Worm (Caenorhabditis elegans) whole organism, L4 larva: Measurements from ENCODE around the gene sms-1.
A peak's percentile ranks its signal among the peaks of the same experiment; 100 is the strongest.

ENCODE experiments used
- F10B5.3 ChIP-seq: sonication (generic microtip); optimal IDR thresholded peaks from 2 replicates; lab custom pipeline; 2016; ENCODE audit warnings: mild to moderate bottlenecking, missing genetic modification characterization, missing compliant biosample characterization
- F26F4.8 ChIP-seq: fragments of 200-800 bp; sonication (Bioruptor generic); conservative IDR thresholded peaks from 2 replicates; pipeline ENCODE4 v1.3.6; 2022; ENCODE audit warnings: missing genetic modification characterization, missing compliant biosample characterization
- F37D6.2 ChIP-seq: sonication (generic microtip); optimal IDR thresholded peaks from 2 replicates; lab custom pipeline; 2016; ENCODE audit warnings: mild to moderate bottlenecking, missing genetic modification characterization, missing compliant biosample characterization
- F44E2.7 ChIP-seq: fragments of 200-800 bp; sonication (Bioruptor generic); IDR thresholded peaks from 2 replicates; pipeline ENCODE4 v2.1.2; 2022; ENCODE audit warnings: missing genetic modification characterization, missing compliant biosample characterization
- T20F7.1 ChIP-seq: fragments of 200-800 bp; sonication (Bioruptor generic); optimal IDR thresholded peaks from 2 replicates; lab custom pipeline; 2018; ENCODE audit warnings: mild to moderate bottlenecking, missing genetic modification characterization, missing compliant biosample characterization
- Y105C5A.15 ChIP-seq: fragments of 200-800 bp; sonication (Bioruptor generic); IDR thresholded peaks from 2 replicates; pipeline ENCODE4 v1.3.6; 2022; ENCODE audit warnings: missing genetic modification characterization, missing compliant biosample characterization
- Y75B8A.6 ChIP-seq: fragments of 200-800 bp; sonication (Bioruptor generic); IDR thresholded peaks from 2 replicates; pipeline ENCODE4 v1.3.6; 2022; ENCODE audit warnings: missing genetic modification reagents, missing genetic modification characterization, missing compliant biosample characterization
- aha-1 ChIP-seq: fragments of 150-350 bp; peaks from one replicate; lab custom pipeline; 2014; ENCODE audit warnings: missing biosample characterization, missing genetic modification characterization
- arid-1 ChIP-seq: fragments of 200-800 bp; sonication (Bioruptor generic); conservative IDR thresholded peaks from 2 replicates; pipeline ENCODE4 v1.3.6; 2022; ENCODE audit warnings: missing genetic modification reagents, missing genetic modification characterization, missing compliant biosample characterization
- ceh-28 ChIP-seq: fragments of 150-350 bp; optimal IDR thresholded peaks from 2 replicates; lab custom pipeline; 2014; ENCODE audit warnings: missing biosample characterization, missing genetic modification reagents, missing genetic modification characterization
- ceh-32 ChIP-seq: sonication (generic microtip); optimal IDR thresholded peaks from 2 replicates; lab custom pipeline; 2016; ENCODE audit warnings: mild to moderate bottlenecking, missing genetic modification characterization, missing compliant biosample characterization; ENCODE audit not compliant: poor library complexity
- ceh-82 ChIP-seq: sonication (generic microtip); optimal IDR thresholded peaks from 2 replicates; lab custom pipeline; 2017; ENCODE audit warnings: missing biosample characterization, missing genetic modification characterization
- cey-2 ChIP-seq: sonication (generic microtip); optimal IDR thresholded peaks from 3 replicates; lab custom pipeline; 2017; ENCODE audit warnings: missing genetic modification characterization, mild to moderate bottlenecking, missing compliant biosample characterization, antibody characterized with exemption, borderline replicate concordance; ENCODE audit not compliant: insufficient read depth
- daf-16 ChIP-seq, 3 experiments: sonication (generic microtip); optimal IDR thresholded peaks; 2 replicates each; lab custom pipeline; 2016 to 2017; ENCODE audit warnings: missing genetic modification characterization in 3 of 3, missing genetic modification reagents in 3 of 3, mild to moderate bottlenecking in 2 of 3, missing compliant biosample characterization in 2 of 3, missing biosample characterization in 1 of 3, moderate library complexity in 1 of 3
- daf-8 ChIP-seq: fragments of 200-800 bp; sonication (Bioruptor generic); IDR thresholded peaks from 2 replicates; pipeline ENCODE4 v1.3.6; 2022; ENCODE audit warnings: missing genetic modification characterization, missing compliant biosample characterization
- dmd-6 ChIP-seq: fragments of 200-800 bp; sonication (Bioruptor generic); IDR thresholded peaks from 2 replicates; pipeline ENCODE4 v1.3.6; 2022; ENCODE audit warnings: missing genetic modification reagents, missing genetic modification characterization, missing compliant biosample characterization
- dmd-8 ChIP-seq: fragments of 200-800 bp; sonication (Bioruptor generic); IDR thresholded peaks from 2 replicates; pipeline ENCODE4 v1.3.6; 2022; ENCODE audit warnings: missing genetic modification characterization, missing compliant biosample characterization
- dpl-1 ChIP-seq: fragments of 150-350 bp; optimal IDR thresholded peaks from 2 replicates; lab custom pipeline; 2014; ENCODE audit warnings: missing biosample characterization, missing genetic modification reagents, missing genetic modification characterization
- dve-1 ChIP-seq: sonication (generic microtip); optimal IDR thresholded peaks from 2 replicates; lab custom pipeline; 2017; ENCODE audit warnings: antibody characterized with exemption, mild to moderate bottlenecking, missing genetic modification characterization, missing compliant biosample characterization; ENCODE audit not compliant: insufficient read depth
- egl-43 ChIP-seq: fragments of 200-800 bp; sonication (Bioruptor generic); IDR thresholded peaks from 2 replicates; pipeline ENCODE4 v1.3.6; 2022; ENCODE audit warnings: missing genetic modification reagents, missing genetic modification characterization, missing compliant biosample characterization
- hif-1 ChIP-seq, 2 experiments: sonication (generic microtip); optimal IDR thresholded peaks; 2 replicates each; lab custom pipeline; 2016 to 2017; ENCODE audit warnings: missing compliant biosample characterization in 2 of 2, missing genetic modification characterization in 2 of 2, missing genetic modification reagents in 2 of 2, missing genotype in 2 of 2, mild to moderate bottlenecking in 1 of 2
- hlh-11 ChIP-seq: fragments of 200-800 bp; sonication (Bioruptor generic); optimal IDR thresholded peaks from 2 replicates; lab custom pipeline; 2018; ENCODE audit warnings: mild to moderate bottlenecking, missing genetic modification characterization, missing compliant biosample characterization
- hlh-30 ChIP-seq: sonication (generic microtip); optimal IDR thresholded peaks from 2 replicates; lab custom pipeline; 2017; ENCODE audit warnings: antibody characterized with exemption, mild to moderate bottlenecking, missing genetic modification characterization, missing compliant biosample characterization; ENCODE audit not compliant: insufficient read depth
- hmg-1.1 ChIP-seq: fragments of 200-800 bp; sonication (Bioruptor generic); IDR thresholded peaks from 2 replicates; pipeline ENCODE4 v1.3.6; 2022; ENCODE audit warnings: missing genetic modification reagents, missing genetic modification characterization, missing compliant biosample characterization
- lin-13 ChIP-seq: fragments of 150-350 bp; optimal IDR thresholded peaks from 2 replicates; lab custom pipeline; 2014; ENCODE audit warnings: missing biosample characterization, missing genetic modification reagents, missing genetic modification characterization
- lin-38 ChIP-seq: fragments of 200-800 bp; sonication (Bioruptor generic); IDR thresholded peaks from 2 replicates; pipeline ENCODE4 v1.3.6; 2022; ENCODE audit warnings: missing genetic modification reagents, missing genetic modification characterization, missing compliant biosample characterization
- lsy-2 ChIP-seq, 2 experiments: fragments of 150-350 bp in 1 of 2; sonication (generic microtip) in 1 of 2; optimal IDR thresholded peaks; 2 replicates each; lab custom pipeline; 2014 to 2017; ENCODE audit warnings: missing biosample characterization in 2 of 2, missing genetic modification characterization in 2 of 2
- mdl-1 ChIP-seq, 2 experiments: fragments of 150-350 bp in 1 of 2; sonication (generic microtip) in 1 of 2; optimal IDR thresholded peaks; 2 replicates each; lab custom pipeline; 2014 to 2017; ENCODE audit warnings: missing biosample characterization in 2 of 2, missing genetic modification characterization in 2 of 2
- mdt-29 ChIP-seq: fragments of 200-800 bp; sonication (Bioruptor generic); IDR thresholded peaks from 2 replicates; pipeline ENCODE4 v1.3.6; 2022; ENCODE audit warnings: missing genetic modification reagents, missing genetic modification characterization, missing compliant biosample characterization
- mep-1 ChIP-seq: fragments of 150-350 bp; sonication (generic microtip); optimal IDR thresholded peaks from 3 replicates; lab custom pipeline; 2014; ENCODE audit warnings: missing biosample characterization, missing genetic modification characterization
- mes-2 ChIP-seq: sonication (generic microtip); optimal IDR thresholded peaks from 2 replicates; lab custom pipeline; 2016; ENCODE audit warnings: missing genotype, mild to moderate bottlenecking, missing genetic modification characterization, missing compliant biosample characterization; ENCODE audit not compliant: poor library complexity, severe bottlenecking
- mxl-2 ChIP-seq: fragments of 200-800 bp; sonication (Bioruptor generic); conservative IDR thresholded peaks from 2 replicates; pipeline ENCODE4 v1.3.6; 2022; ENCODE audit warnings: missing genetic modification reagents, missing genetic modification characterization, missing compliant biosample characterization
- nhr-11 ChIP-seq: fragments of 150-350 bp; optimal IDR thresholded peaks from 2 replicates; lab custom pipeline; 2014; ENCODE audit warnings: missing biosample characterization, missing genetic modification characterization
- nhr-237 ChIP-seq: sonication (generic microtip); optimal IDR thresholded peaks from 2 replicates; lab custom pipeline; 2017; ENCODE audit warnings: missing biosample characterization, missing genetic modification characterization
- nhr-25 ChIP-seq: sonication (generic microtip); optimal IDR thresholded peaks from 2 replicates; lab custom pipeline; 2017; ENCODE audit warnings: missing genetic modification characterization, mild to moderate bottlenecking, missing compliant biosample characterization, antibody characterized with exemption, moderate library complexity, borderline replicate concordance; ENCODE audit not compliant: insufficient read depth
- nhr-28 ChIP-seq: fragments of 150-350 bp; optimal IDR thresholded peaks from 2 replicates; lab custom pipeline; 2014; ENCODE audit warnings: missing biosample characterization, missing genetic modification characterization
- nhr-77 ChIP-seq: fragments of 150-350 bp; optimal IDR thresholded peaks from 2 replicates; lab custom pipeline; 2014; ENCODE audit warnings: missing biosample characterization, missing genetic modification characterization
- rbr-2 ChIP-seq: sonication (generic microtip); optimal IDR thresholded peaks from 2 replicates; lab custom pipeline; 2016; ENCODE audit warnings: missing genotype, missing genetic modification characterization, missing compliant biosample characterization
- saeg-2 ChIP-seq: fragments of 200-800 bp; sonication (Bioruptor generic); IDR thresholded peaks from 2 replicates; pipeline ENCODE4 v1.3.6; 2022; ENCODE audit warnings: missing genetic modification reagents, missing genetic modification characterization, missing compliant biosample characterization
- snpc-4 ChIP-seq: fragments of 150-350 bp; optimal IDR thresholded peaks from 2 replicates; lab custom pipeline; 2014; ENCODE audit warnings: missing biosample characterization, missing genetic modification characterization
- spr-3 ChIP-seq: fragments of 200-800 bp; sonication (Bioruptor generic); optimal IDR thresholded peaks from 2 replicates; lab custom pipeline; 2018; ENCODE audit warnings: mild to moderate bottlenecking, missing genetic modification characterization, missing compliant biosample characterization
- unc-62 ChIP-seq, 3 experiments: fragments of 150-350 bp in 1 of 3; sonication (generic microtip); optimal IDR thresholded peaks in 2 of 3; peaks in 1 of 3; 1 replicate in 1 of 3; 2 replicates in 2 of 3; lab custom pipeline; 2014 to 2017; ENCODE audit warnings: missing biosample characterization in 3 of 3, missing genetic modification characterization in 3 of 3, missing genetic modification reagents in 3 of 3, missing genotype in 1 of 3
- zfp-2 ChIP-seq: sonication (generic microtip); optimal IDR thresholded peaks from 2 replicates; lab custom pipeline; 2016; ENCODE audit warnings: mild to moderate bottlenecking, missing genetic modification characterization, missing compliant biosample characterization
- zfp-3 ChIP-seq: fragments of 200-800 bp; sonication (Bioruptor generic); conservative IDR thresholded peaks from 2 replicates; pipeline ENCODE4 v1.3.6; 2022; ENCODE audit warnings: missing genetic modification reagents, missing genetic modification characterization, missing compliant biosample characterization
- zip-2 ChIP-seq: fragments of 150-350 bp; optimal IDR thresholded peaks from 2 replicates; lab custom pipeline; 2014; ENCODE audit warnings: missing biosample characterization, missing genetic modification characterization
- ztf-11 ChIP-seq: fragments of 150-350 bp; optimal IDR thresholded peaks from 2 replicates; lab custom pipeline; 2014; ENCODE audit warnings: missing biosample characterization, missing genetic modification characterization
- ztf-7 ChIP-seq: fragments of 150-350 bp; optimal IDR thresholded peaks from 2 replicates; lab custom pipeline; 2014; ENCODE audit warnings: missing biosample characterization, missing genetic modification characterization

sms-1 gene

DNA sequence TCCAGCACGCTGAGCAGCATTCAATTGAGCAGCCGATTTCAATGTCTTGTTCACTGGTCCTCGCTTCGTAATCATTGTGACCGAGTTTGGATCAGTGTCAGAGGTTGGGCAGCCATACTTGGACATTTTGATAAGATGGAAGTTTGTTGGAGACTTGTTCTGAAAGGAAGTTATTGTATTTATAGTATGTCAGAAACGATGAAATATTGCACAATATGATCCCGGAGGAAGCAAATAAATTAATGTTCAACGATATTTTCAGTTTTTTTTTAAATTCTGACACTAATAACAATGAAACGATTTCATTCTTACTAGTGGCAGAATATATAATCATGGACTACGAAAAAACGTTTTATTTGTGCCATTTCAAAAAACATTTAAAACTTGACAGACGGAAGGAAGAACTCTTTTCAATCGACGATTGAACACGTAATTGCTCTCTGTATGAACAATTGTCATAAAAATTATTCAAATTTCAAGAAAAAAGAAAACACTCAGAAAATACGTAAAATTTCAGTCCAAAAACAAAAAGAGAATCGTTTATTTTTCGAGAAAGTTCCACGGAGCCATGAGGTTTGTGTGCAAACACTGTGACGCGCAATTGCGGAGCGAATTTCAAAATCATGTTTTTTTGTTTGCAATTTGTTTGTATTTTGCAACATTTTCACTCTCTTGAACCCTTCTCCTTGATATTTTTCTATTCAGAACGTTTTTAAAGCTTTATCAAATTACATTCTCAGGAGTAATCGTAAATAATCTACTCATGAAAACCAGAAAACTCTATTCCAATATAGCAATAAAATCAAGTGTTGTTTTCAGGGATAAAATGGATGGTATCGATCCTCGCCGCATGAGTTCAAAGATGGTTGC lies 17.7 kb downstream of the sms-1 start, which contains the start of the genes mbf-1 and nse-4:
TSS of gene mbf-1 (minus strand) at position 343 of the 870 bp plus-strand sequence.
TSS of gene nse-4 (plus strand) at position 820 of the 870 bp plus-strand sequence.
- no peak for TF ChIP-seq mxl-2 (GFP tag; lab: Robert Waterston, UW)
- peak; percentile 80 for TF ChIP-seq aha-1
- peak; percentile 42 for TF ChIP-seq hlh-11
- no peak for TF ChIP-seq F26F4.8 (GFP tag; lab: Robert Waterston, UW)
- TF ChIP-seq dmd-6 (GFP tag; lab: Robert Waterston, UW): peak; percentile 37; the same call in 1 of the 2 replicates
- no peak for TF ChIP-seq F10B5.3 (tag; lab: Kevin White, UChicago)
- TF ChIP-seq arid-1 (GFP tag; lab: Robert Waterston, UW): no peak
- peak; percentile 0 for TF ChIP-seq nhr-11 (tag; lab: Kevin White, UChicago)
- TF ChIP-seq lin-13 (GFP tag; lab: Kevin White, UChicago): no peak
- TF ChIP-seq lin-38 (GFP tag; lab: Robert Waterston, UW): peak; percentile 69
- TF ChIP-seq lsy-2 (tag; optimal IDR thresholded peaks at IDR 0.05; lab: Kevin White, UChicago): peak in 1 of 2 experiments; percentile 78
- peak in 1 of 2 experiments; percentile 55 for TF ChIP-seq unc-62 (GFP tag; optimal IDR thresholded peaks at IDR 0.05 in 1 of 2; lab: Kevin White, UChicago)
- no peak for TF ChIP-seq unc-62 (tag; optimal IDR thresholded peaks at IDR 0.05; lab: Kevin White, UChicago)
- TF ChIP-seq ceh-82 (tag; lab: Kevin White, UChicago): no peak
- TF ChIP-seq nhr-28: peak; percentile 23
- TF ChIP-seq zfp-3 (GFP tag; lab: Robert Waterston, UW): no peak
- no peak for TF ChIP-seq zfp-2
- no peak for TF ChIP-seq spr-3 (GFP tag; lab: Kevin White, UChicago)
- no peak for TF ChIP-seq Y75B8A.6
- TF ChIP-seq F37D6.2 (tag; lab: Kevin White, UChicago): no peak
- peak in 1 of 2 experiments; percentile 6 for TF ChIP-seq mdl-1 (tag; optimal IDR thresholded peaks at IDR 0.05; lab: Kevin White, UChicago)
- TF ChIP-seq nhr-25: no peak
- TF ChIP-seq cey-2: no peak
- TF ChIP-seq egl-43 (GFP tag; lab: Robert Waterston, UW): no peak
- TF ChIP-seq T20F7.1: peak; percentile 75
- TF ChIP-seq dve-1 (tag; lab: Kevin White, UChicago): peak; percentile 70
- TF ChIP-seq dpl-1 (GFP tag; lab: Kevin White, UChicago): peak; percentile 81
- TF ChIP-seq saeg-2 (GFP tag; lab: Robert Waterston, UW): no peak
- peak; percentile 73 for TF ChIP-seq zip-2 (tag; lab: Kevin White, UChicago)
- TF ChIP-seq daf-16 (GFP tag; optimal IDR thresholded peaks at IDR 0.05; lab: Kevin White, UChicago): peak in 1 of 2 experiments; percentile 68
- peak; percentile 23 for TF ChIP-seq daf-16 (tag; optimal IDR thresholded peaks at IDR 0.05; lab: Kevin White, UChicago)
- 0 out of 2 replicates have a peak, but pooled peaks have one; percentile 26 for TF ChIP-seq hmg-1.1 (GFP tag; lab: Robert Waterston, UW)
- peak; percentile 69 for TF ChIP-seq mes-2 (tag; lab: Kevin White, UChicago)
- TF ChIP-seq hif-1 (tag; optimal IDR thresholded peaks at IDR 0.05; lab: Kevin White, UChicago): peak in 1 of 2 experiments; percentile 21
- TF ChIP-seq mep-1 (tag; lab: Kevin White, UChicago): peak; percentile 80
- TF ChIP-seq nhr-237 (tag; lab: Kevin White, UChicago): no peak
- TF ChIP-seq F44E2.7 (GFP tag; lab: Robert Waterston, UW): no peak
- TF ChIP-seq daf-8 (GFP tag; lab: Robert Waterston, UW): no peak
- TF ChIP-seq mdt-29 (GFP tag; lab: Robert Waterston, UW): no peak
- no peak for TF ChIP-seq Y105C5A.15 (GFP tag; lab: Robert Waterston, UW)
- TF ChIP-seq ztf-11 (tag; lab: Kevin White, UChicago): no peak
- no peak for TF ChIP-seq dmd-8 (GFP tag; lab: Robert Waterston, UW)
- TF ChIP-seq ztf-7 (tag; lab: Kevin White, UChicago): no peak
- TF ChIP-seq snpc-4 (tag; lab: Kevin White, UChicago): no peak
- peak; percentile 59 for TF ChIP-seq rbr-2 (tag; lab: Kevin White, UChicago)
- TF ChIP-seq hlh-30 (tag; lab: Kevin White, UChicago): peak; percentile 75
- TF ChIP-seq nhr-77 (tag; lab: Kevin White, UChicago): peak; percentile 43
- TF ChIP-seq ceh-32: no peak
- no peak for TF ChIP-seq ceh-28 (tag; lab: Kevin White, UChicago)
